Worm (Caenorhabditis elegans): ENCODE data around the gene T28H11.7.
"Not testable (repeated sequence)": the region's sequence is repeated elsewhere in the genome, so short reads cannot be mapped to it uniquely, and the experiment has no call there.

DNA sequence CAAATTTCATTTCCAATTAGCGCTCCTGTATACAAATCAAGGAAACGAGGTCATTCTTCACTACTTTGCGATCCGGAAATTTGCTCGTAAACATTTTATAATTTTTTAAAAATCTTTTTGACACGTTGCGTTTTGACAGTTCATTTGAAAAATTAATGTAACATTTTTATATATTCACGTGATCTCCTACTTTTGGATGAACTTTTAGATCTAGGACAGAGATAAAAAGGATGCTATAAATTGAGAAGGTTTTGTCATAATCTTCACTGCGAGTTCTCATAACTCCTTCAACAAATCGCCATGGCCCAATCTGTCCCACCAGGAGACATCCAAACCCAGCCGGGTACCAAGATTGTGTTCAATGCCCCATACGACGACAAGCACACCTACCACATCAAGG, 45.3 kb upstream of the T28H11.7 start, which contains the start of gene msp-57:
- not testable (repeated sequence) for TF ChIP-seq ref-1 (GFP tag; conservative IDR thresholded peaks at IDR 0.05); med-1 (GFP tag; optimal IDR thresholded peaks at IDR 0.05; ENCODE audit: insufficient read depth); ztf-29 (GFP tag; IDR thresholded peaks at IDR 0.05); flt-1 (GFP tag; IDR thresholded peaks at IDR 0.05); klf-2 (GFP tag; conservative IDR thresholded peaks at IDR 0.05); tab-1 (GFP tag; IDR thresholded peaks at IDR 0.05); cog-1 (tag; optimal IDR thresholded peaks at IDR 0.05); T22C8.4 (GFP tag; IDR thresholded peaks at IDR 0.05); ztf-23 (GFP tag; IDR thresholded peaks at IDR 0.05)

Data from whole organism, midembryonic.